Worm (Caenorhabditis elegans) whole organism, L1 larva: ENCODE data around the gene bmk-1.

ENCODE experiments used
- C16A3.4 ChIP-seq: fragments of 150-350 bp; optimal IDR thresholded peaks from 2 replicates; lab custom pipeline; 2014; ENCODE audit warnings: missing biosample characterization, missing genetic modification characterization
- aha-1 ChIP-seq: fragments of 150-350 bp; optimal IDR thresholded peaks from 2 replicates; lab custom pipeline; 2014; ENCODE audit warnings: missing biosample characterization, missing genetic modification characterization
- blmp-1 ChIP-seq: fragments of 150-350 bp; optimal IDR thresholded peaks from 2 replicates; lab custom pipeline; 2014; ENCODE audit warnings: missing biosample characterization, missing genetic modification characterization
- ceh-63 ChIP-seq: fragments of 200-800 bp; sonication (Bioruptor generic); optimal IDR thresholded peaks from 2 replicates; lab custom pipeline; 2018; ENCODE audit warnings: mild to moderate bottlenecking, missing genetic modification characterization, missing compliant biosample characterization
- ceh-8 ChIP-seq: fragments of 200-800 bp; sonication (Bioruptor generic); optimal IDR thresholded peaks from 2 replicates; lab custom pipeline; 2018; ENCODE audit warnings: mild to moderate bottlenecking, missing genetic modification characterization, moderate library complexity, missing compliant biosample characterization
- ces-1 ChIP-seq: fragments of 150-350 bp; optimal IDR thresholded peaks from 2 replicates; lab custom pipeline; 2014; ENCODE audit warnings: missing biosample characterization, missing genetic modification reagents, missing genetic modification characterization
- dpl-1 ChIP-seq, 3 experiments: fragments of 150-350 bp in 2 of 3; sonication (generic microtip) in 1 of 3; optimal IDR thresholded peaks; 2 replicates each; lab custom pipeline; 2014 to 2017; ENCODE audit warnings: missing biosample characterization in 3 of 3, missing genetic modification characterization in 3 of 3, missing genetic modification reagents in 3 of 3
- dsc-1 ChIP-seq: sonication (generic microtip); optimal IDR thresholded peaks from 2 replicates; lab custom pipeline; 2016; ENCODE audit warnings: mild to moderate bottlenecking, missing genetic modification characterization, missing compliant biosample characterization
- efl-1 ChIP-seq, 4 experiments: fragments of 150-350 bp; optimal IDR thresholded peaks in 3 of 4; peaks in 1 of 4; 1 replicate in 1 of 4; 2 replicates in 3 of 4; lab custom pipeline; 2014; ENCODE audit warnings: missing biosample characterization in 2 of 4, missing genetic modification characterization in 2 of 4, missing genetic modification reagents in 2 of 4
- egl-27 ChIP-seq, 2 experiments: fragments of 150-350 bp in 1 of 2; sonication (generic microtip); optimal IDR thresholded peaks; 3 replicates each; lab custom pipeline; 2017 to 2018; ENCODE audit warnings: missing biosample characterization in 2 of 2, missing genetic modification characterization in 2 of 2, missing genetic modification reagents in 2 of 2
- elt-2 ChIP-seq: sonication (generic microtip); optimal IDR thresholded peaks from 2 replicates; lab custom pipeline; 2016; ENCODE audit warnings: missing genetic modification characterization, mild to moderate bottlenecking, inconsistent platforms, missing compliant biosample characterization, missing genetic modification reagents
- fkh-10 ChIP-seq: sonication (generic microtip); optimal IDR thresholded peaks from 2 replicates; lab custom pipeline; 2017; ENCODE audit warnings: missing biosample characterization, missing genetic modification reagents, missing genetic modification characterization
- fkh-4 ChIP-seq: sonication (generic microtip); optimal IDR thresholded peaks from 2 replicates; lab custom pipeline; 2016; ENCODE audit warnings: missing compliant biosample characterization, missing genetic modification characterization, borderline replicate concordance
- hlh-4 ChIP-seq: sonication (generic microtip); optimal IDR thresholded peaks from 2 replicates; lab custom pipeline; 2016; ENCODE audit warnings: mild to moderate bottlenecking, missing genetic modification characterization, missing compliant biosample characterization
- hpl-2 ChIP-seq: fragments of 150-350 bp; optimal IDR thresholded peaks from 2 replicates; lab custom pipeline; 2014; ENCODE audit warnings: missing biosample characterization, missing genetic modification reagents, missing genetic modification characterization
- irx-1 ChIP-seq: sonication (generic microtip); optimal IDR thresholded peaks from 2 replicates; lab custom pipeline; 2016; ENCODE audit warnings: missing genetic modification characterization, missing compliant biosample characterization
- isw-1 ChIP-seq: fragments of 200-800 bp; sonication (Bioruptor generic); IDR thresholded peaks from 2 replicates; pipeline ENCODE4 v1.3.6; 2022; ENCODE audit warnings: missing genetic modification characterization, missing compliant biosample characterization
- lin-13 ChIP-seq: fragments of 150-350 bp; optimal IDR thresholded peaks from 2 replicates; lab custom pipeline; 2014; ENCODE audit warnings: missing biosample characterization, missing genetic modification reagents, missing genetic modification characterization
- lin-14 ChIP-seq: fragments of 200-800 bp; sonication (Bioruptor generic); optimal IDR thresholded peaks from 2 replicates; lab custom pipeline; 2018; ENCODE audit warnings: mild to moderate bottlenecking, missing genetic modification characterization, moderate library complexity, missing compliant biosample characterization
- lin-35 ChIP-seq, 2 experiments: fragments of 150-350 bp; optimal IDR thresholded peaks; 2 replicates each; lab custom pipeline; 2014; ENCODE audit warnings: missing biosample characterization in 2 of 2, missing genetic modification characterization in 2 of 2, missing genetic modification reagents in 2 of 2
- lin-39 ChIP-seq: fragments of 150-350 bp; optimal IDR thresholded peaks from 2 replicates; lab custom pipeline; 2014; ENCODE audit warnings: missing biosample characterization, missing genetic modification reagents, missing genetic modification characterization
- lsy-2 ChIP-seq, 2 experiments: fragments of 150-350 bp; optimal IDR thresholded peaks; 2 replicates each; lab custom pipeline; 2014; ENCODE audit warnings: missing biosample characterization in 2 of 2, missing genetic modification characterization in 2 of 2
- mdl-1 ChIP-seq, 2 experiments: fragments of 150-350 bp; optimal IDR thresholded peaks; 2 replicates each; lab custom pipeline; 2014 to 2017; ENCODE audit warnings: missing biosample characterization in 2 of 2, missing genetic modification characterization in 2 of 2, inconsistent platforms in 1 of 2
- nhr-19 ChIP-seq: fragments of 200-800 bp; sonication (Bioruptor generic); conservative IDR thresholded peaks from 2 replicates; pipeline ENCODE4 v1.3.6; 2022; ENCODE audit warnings: missing genetic modification characterization, missing compliant biosample characterization
- nhr-237 ChIP-seq: fragments of 150-350 bp; optimal IDR thresholded peaks from 2 replicates; lab custom pipeline; 2014; ENCODE audit warnings: missing biosample characterization, missing genetic modification characterization
- nhr-47 ChIP-seq: sonication (generic microtip); optimal IDR thresholded peaks from 2 replicates; lab custom pipeline; 2016; ENCODE audit warnings: mild to moderate bottlenecking, missing genetic modification characterization, moderate library complexity, missing compliant biosample characterization
- nhr-76 ChIP-seq: sonication (generic microtip); optimal IDR thresholded peaks from 2 replicates; lab custom pipeline; 2017; ENCODE audit warnings: missing biosample characterization, missing genetic modification characterization
- nhr-77 ChIP-seq: fragments of 150-350 bp; optimal IDR thresholded peaks from 2 replicates; lab custom pipeline; 2014; ENCODE audit warnings: missing biosample characterization, missing genetic modification characterization
- nhr-85 ChIP-seq: sonication (generic microtip); peaks from one replicate; lab custom pipeline; 2016; ENCODE audit warnings: missing genetic modification characterization, inconsistent platforms, missing compliant biosample characterization
- pag-3 ChIP-seq: sonication (generic microtip); optimal IDR thresholded peaks from 2 replicates; lab custom pipeline; 2017; ENCODE audit warnings: missing genetic modification characterization, mild to moderate bottlenecking, missing compliant biosample characterization, antibody characterized with exemption, borderline replicate concordance; ENCODE audit not compliant: insufficient read depth
- pax-3 ChIP-seq: fragments of 200-800 bp; sonication (Bioruptor generic); optimal IDR thresholded peaks from 2 replicates; lab custom pipeline; 2018; ENCODE audit warnings: mild to moderate bottlenecking, missing genetic modification characterization, moderate library complexity, missing compliant biosample characterization
- rnt-1 ChIP-seq: sonication (generic microtip); optimal IDR thresholded peaks from 2 replicates; lab custom pipeline; 2016; ENCODE audit warnings: mild to moderate bottlenecking, missing genetic modification characterization, moderate library complexity, missing compliant biosample characterization
- snu-23 ChIP-seq: sonication (generic microtip); optimal IDR thresholded peaks from 2 replicates; lab custom pipeline; 2016; ENCODE audit warnings: missing genetic modification characterization, missing compliant biosample characterization
- sox-4 ChIP-seq: sonication (generic microtip); optimal IDR thresholded peaks from 2 replicates; lab custom pipeline; 2016; ENCODE audit warnings: missing genetic modification characterization, missing compliant biosample characterization
- sptf-1 ChIP-seq: fragments of 150-350 bp; optimal IDR thresholded peaks from 2 replicates; lab custom pipeline; 2014; ENCODE audit warnings: missing biosample characterization, missing genetic modification characterization
- swsn-7 ChIP-seq: sonication (generic microtip); optimal IDR thresholded peaks from 2 replicates; lab custom pipeline; 2016; ENCODE audit warnings: missing genetic modification characterization, missing compliant biosample characterization
- tlp-1 ChIP-seq: fragments of 150-350 bp; optimal IDR thresholded peaks from 2 replicates; lab custom pipeline; 2014; ENCODE audit warnings: missing biosample characterization, missing genetic modification characterization
- unc-130 ChIP-seq: fragments of 150-350 bp; optimal IDR thresholded peaks from 2 replicates; lab custom pipeline; 2017; ENCODE audit warnings: missing biosample characterization, missing genetic modification characterization, inconsistent platforms
- unc-86 ChIP-seq: sonication (generic microtip); optimal IDR thresholded peaks from 2 replicates; lab custom pipeline; 2016; ENCODE audit warnings: missing genetic modification characterization, missing compliant biosample characterization
- unc-98 ChIP-seq: fragments of 200-800 bp; sonication (Bioruptor generic); IDR thresholded peaks from 2 replicates; pipeline ENCODE4 v1.3.6; 2022; ENCODE audit warnings: missing genetic modification characterization, missing compliant biosample characterization
- xbp-1 ChIP-seq: sonication (generic microtip); optimal IDR thresholded peaks from 2 replicates; lab custom pipeline; 2016; ENCODE audit warnings: missing genetic modification characterization, missing compliant biosample characterization
- zag-1 ChIP-seq: fragments of 150-350 bp; optimal IDR thresholded peaks from 2 replicates; lab custom pipeline; 2014; ENCODE audit warnings: missing biosample characterization, missing genetic modification characterization
- ztf-4 ChIP-seq: fragments of 150-350 bp; optimal IDR thresholded peaks from 2 replicates; lab custom pipeline; 2014; ENCODE audit warnings: missing biosample characterization, missing genetic modification characterization

bmk-1 gene

DNA sequence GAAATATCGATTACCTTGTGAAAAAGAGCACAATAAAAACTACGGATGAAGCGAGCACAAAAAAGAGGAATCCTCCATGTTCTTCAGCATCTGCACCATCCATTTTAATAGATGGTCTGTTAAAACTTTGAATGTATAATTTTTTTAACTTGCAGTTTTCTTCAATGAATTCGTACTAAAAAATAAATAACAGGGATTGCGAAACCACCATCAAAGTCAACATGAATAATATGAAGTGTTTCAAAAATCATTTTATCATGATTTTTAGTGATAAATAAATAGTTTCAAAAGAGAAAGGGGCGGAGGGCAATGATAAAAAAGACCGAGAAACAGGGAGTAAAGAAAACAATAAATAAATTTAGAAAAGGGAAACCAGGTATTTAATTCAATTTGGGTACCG lies 35.5 kb downstream of the bmk-1 start, which contains the start of gene dhs-22:
Gene dhs-22, minus strand, starts transcription at position 116 of the 400 bp plus-strand sequence.
- TF ChIP-seq lsy-2 (tag; optimal IDR thresholded peaks at IDR 0.05; lab: Kevin White, UChicago) = no peak
- no peak for TF ChIP-seq unc-86 (tag; lab: Kevin White, UChicago)
- no peak for TF ChIP-seq zag-1
- no peak for TF ChIP-seq nhr-19 (GFP tag; lab: Robert Waterston, UW)
- no peak for TF ChIP-seq hpl-2 (GFP tag; lab: Kevin White, UChicago)
- TF ChIP-seq fkh-4 (tag; lab: Kevin White, UChicago) = no peak
- TF ChIP-seq ceh-63 = no peak
- TF ChIP-seq nhr-76 (tag; lab: Kevin White, UChicago) = no peak
- no peak for TF ChIP-seq isw-1 (GFP tag; lab: Robert Waterston, UW)
- no peak for TF ChIP-seq nhr-77
- TF ChIP-seq lin-39 (tag; lab: Kevin White, UChicago) = no peak
- no peak for TF ChIP-seq sox-4
- TF ChIP-seq aha-1 (tag; lab: Kevin White, UChicago) = no peak

DNA sequence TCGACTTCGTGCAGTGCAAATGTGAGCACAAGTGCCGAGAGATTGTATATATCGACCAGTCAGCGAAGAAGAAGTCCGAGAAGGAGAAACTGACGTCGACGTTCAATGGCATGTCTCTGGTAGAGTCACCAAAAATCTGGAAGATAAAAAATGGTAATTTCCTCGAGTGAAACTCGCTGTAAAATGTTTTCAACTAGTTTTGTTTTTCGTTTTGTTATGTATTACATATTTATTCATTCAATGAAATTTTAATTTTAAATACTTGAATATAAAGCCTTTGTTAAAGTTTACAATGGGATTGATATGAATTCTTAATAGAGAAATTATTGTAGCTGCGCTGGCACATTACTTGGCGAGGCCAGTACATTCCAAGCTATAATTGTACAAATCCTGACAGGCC lies 36.9 kb downstream of the bmk-1 start:
- TF ChIP-seq snu-23 (GFP tag; lab: Kevin White, UChicago) = no peak
- no peak for TF ChIP-seq efl-1 (optimal IDR thresholded peaks at IDR 0.05; lab: Kevin White, UChicago)
- TF ChIP-seq efl-1 (GFP tag; optimal IDR thresholded peaks at IDR 0.05 in 1 of 2; lab: Kevin White, UChicago) = peak in 1 of 2 experiments; percentile 34
- TF ChIP-seq, all 84 proteins: peak for 1

DNA sequence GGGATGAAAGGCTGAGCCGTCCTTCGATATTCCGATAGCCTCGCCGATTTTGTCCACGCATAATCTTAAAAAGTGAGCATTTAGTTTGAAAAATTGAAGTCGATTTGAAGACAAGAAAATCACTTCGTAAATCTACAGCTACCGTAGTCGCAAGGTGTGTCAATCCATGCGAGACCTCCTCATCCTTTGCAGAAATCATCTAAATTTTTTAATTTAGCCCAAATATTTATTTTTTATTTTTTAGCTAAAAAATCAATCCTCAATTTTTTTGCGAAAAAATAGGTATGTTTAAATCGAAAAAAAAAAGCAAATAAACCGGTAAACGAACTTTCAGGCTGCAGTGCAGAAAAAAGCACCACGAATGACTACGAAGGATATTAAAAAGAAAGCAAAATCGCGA lies 39.0 kb downstream of the bmk-1 start, which contains the start of the genes nxf-2 and set-31:
Gene nxf-2, minus strand, starts transcription at position 101 of the 400 bp plus-strand sequence.
Gene set-31, plus strand, starts transcription at position 169 of the 400 bp plus-strand sequence.
- TF ChIP-seq lsy-2 (tag; optimal IDR thresholded peaks at IDR 0.05; lab: Kevin White, UChicago) (peak in 1 of 2 experiments; percentile 12), unc-98 (GFP tag; lab: Robert Waterston, UW) (no peak)

DNA sequence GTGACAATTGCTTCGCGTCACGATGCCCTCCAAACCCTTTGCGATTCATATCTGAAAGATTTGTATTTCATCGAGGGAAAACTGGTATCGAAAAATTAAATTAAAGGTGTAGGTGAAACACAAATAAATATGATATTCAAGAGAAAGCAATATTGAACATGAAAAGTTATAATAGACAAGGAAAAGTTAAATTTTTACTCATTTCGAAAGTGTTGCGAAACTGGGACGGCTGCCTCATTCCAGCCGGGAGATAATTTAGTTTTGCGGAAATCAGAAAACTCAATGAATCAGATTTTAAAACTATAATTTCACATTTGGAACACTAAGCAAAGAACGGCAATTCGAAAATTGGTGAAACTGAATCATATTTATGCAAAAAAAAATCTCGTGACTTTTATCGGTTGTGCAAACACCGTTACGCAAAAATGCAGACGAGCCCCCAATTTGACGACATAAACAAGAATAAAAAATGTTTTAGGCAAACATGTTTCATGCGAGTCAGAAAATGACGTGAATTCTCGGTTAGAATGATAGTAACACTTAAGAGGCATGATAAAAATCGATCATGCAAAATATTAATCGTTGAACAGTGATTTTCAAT lies 41.7 kb downstream of the bmk-1 start, which contains the start of the genes nxf-1 and C15H11.11:
Gene nxf-1, minus strand, starts transcription at position 51 of the 601 bp plus-strand sequence.
Gene C15H11.11, plus strand, starts transcription at position 536 of the 601 bp plus-strand sequence.
- no peak for TF ChIP-seq ztf-4 (tag; lab: Kevin White, UChicago)
- peak; percentile 33 for TF ChIP-seq fkh-10 (GFP tag; lab: Kevin White, UChicago)
- TF ChIP-seq egl-27 (tag; optimal IDR thresholded peaks at IDR 0.05; lab: Kevin White, UChicago) = no peak
- peak in 1 of 2 experiments; percentile 74 for TF ChIP-seq mdl-1 (tag; optimal IDR thresholded peaks at IDR 0.05; lab: Kevin White, UChicago)
- peak; percentile 69 to 77 for TF ChIP-seq efl-1 (optimal IDR thresholded peaks at IDR 0.05; lab: Kevin White, UChicago)
- TF ChIP-seq efl-1 (GFP tag; optimal IDR thresholded peaks at IDR 0.05 in 1 of 2; lab: Kevin White, UChicago) = peak; percentile 75 to 97
- peak; percentile 62 for TF ChIP-seq C16A3.4
- peak; percentile 68 for TF ChIP-seq dsc-1 (tag; lab: Kevin White, UChicago)
- peak; percentile 85 for TF ChIP-seq snu-23 (GFP tag; lab: Kevin White, UChicago)
- TF ChIP-seq hlh-4 (tag; lab: Kevin White, UChicago) = no peak
- TF ChIP-seq ceh-8 (GFP tag; lab: Kevin White, UChicago) = peak; percentile 0
- TF ChIP-seq elt-2 (tag; lab: Kevin White, UChicago) = peak; percentile 87
- no peak for TF ChIP-seq pag-3 (tag; lab: Kevin White, UChicago)
- TF ChIP-seq nhr-47 (tag; lab: Kevin White, UChicago) = peak; percentile 85
- TF ChIP-seq sptf-1 (tag; lab: Kevin White, UChicago) = no peak
- TF ChIP-seq rnt-1 (tag; lab: Kevin White, UChicago) = peak; percentile 68
- TF ChIP-seq tlp-1 = no peak
- TF ChIP-seq unc-98 (GFP tag; lab: Robert Waterston, UW) = 0 out of 2 replicates have a peak, but pooled peaks have one; percentile 9
- peak; percentile 65 for TF ChIP-seq unc-130 (tag; lab: Kevin White, UChicago)
- TF ChIP-seq xbp-1 (tag; lab: Kevin White, UChicago) = peak; percentile 76
- peak; percentile 78 to 79 for TF ChIP-seq lsy-2 (tag; optimal IDR thresholded peaks at IDR 0.05; lab: Kevin White, UChicago)
- TF ChIP-seq lin-14 (GFP tag; lab: Kevin White, UChicago) = peak; percentile 80
- peak; percentile 37; the same call in 1 of the 2 replicates for TF ChIP-seq isw-1 (GFP tag; lab: Robert Waterston, UW)
- peak; percentile 64 for TF ChIP-seq lin-13 (GFP tag; lab: Kevin White, UChicago)
- TF ChIP-seq blmp-1 = peak; percentile 60
- TF ChIP-seq irx-1 = peak; percentile 49
- TF ChIP-seq unc-86 (tag; lab: Kevin White, UChicago) = peak; percentile 72
- no peak for TF ChIP-seq nhr-77
- no peak for TF ChIP-seq nhr-237 (tag; lab: Kevin White, UChicago)
- peak; percentile 80 for TF ChIP-seq swsn-7 (tag; lab: Kevin White, UChicago)
- TF ChIP-seq pax-3 (tag; lab: Kevin White, UChicago) = peak; percentile 49
- peak; percentile 59 to 78 (median 77) for TF ChIP-seq dpl-1 (GFP tag; optimal IDR thresholded peaks at IDR 0.05; lab: Kevin White, UChicago)
- peak; percentile 79 for TF ChIP-seq nhr-85 (tag; lab: Kevin White, UChicago)
- no peak for TF ChIP-seq ces-1
- peak; percentile 63 to 79 for TF ChIP-seq lin-35 (GFP tag; optimal IDR thresholded peaks at IDR 0.05; lab: Kevin White, UChicago)
